Worm (Caenorhabditis elegans) whole organism, L4 larva: ENCODE data around the gene srg-21.

Experiments
- dmd-6 ChIP-seq: fragments of 200-800 bp; sonication (Bioruptor generic); IDR thresholded peaks from 2 replicates; pipeline ENCODE4 v1.3.6; 2022; ENCODE audit warnings: missing genetic modification reagents, missing genetic modification characterization, missing compliant biosample characterization
- mdl-1 ChIP-seq, 2 experiments: fragments of 150-350 bp in 1 of 2; sonication (generic microtip) in 1 of 2; optimal IDR thresholded peaks; 2 replicates each; lab custom pipeline; 2014 to 2017; ENCODE audit warnings: missing biosample characterization in 2 of 2, missing genetic modification characterization in 2 of 2
- mep-1 ChIP-seq: fragments of 150-350 bp; sonication (generic microtip); optimal IDR thresholded peaks from 3 replicates; lab custom pipeline; 2014; ENCODE audit warnings: missing biosample characterization, missing genetic modification characterization
- nhr-111 ChIP-seq: fragments of 200-800 bp; sonication (Bioruptor generic); optimal IDR thresholded peaks from 2 replicates; lab custom pipeline; 2018; ENCODE audit warnings: mild to moderate bottlenecking, missing genetic modification characterization, missing compliant biosample characterization
- pha-4 ChIP-seq, 2 experiments: fragments of 150-350 bp in 1 of 2; fragments of 200-800 bp in 1 of 2; sonication (Bioruptor generic) in 1 of 2; IDR thresholded peaks in 1 of 2; optimal IDR thresholded peaks in 1 of 2; 2 replicates each; pipeline versions ENCODE4 v1.3.6 to Lab custom; 2014 to 2022; ENCODE audit warnings: missing genetic modification characterization in 2 of 2, missing genetic modification reagents in 2 of 2, missing biosample characterization in 1 of 2, missing compliant biosample characterization in 1 of 2
- snpc-4 ChIP-seq: fragments of 150-350 bp; optimal IDR thresholded peaks from 2 replicates; lab custom pipeline; 2014; ENCODE audit warnings: missing biosample characterization, missing genetic modification characterization
- ztf-11 ChIP-seq: fragments of 150-350 bp; optimal IDR thresholded peaks from 2 replicates; lab custom pipeline; 2014; ENCODE audit warnings: missing biosample characterization, missing genetic modification characterization

ce11 chrII:3110099-3110498, 18.9 kb upstream of the srg-21 start:
- TF ChIP-seq nhr-111 (GFP tag; lab: Kevin White, UChicago) (no peak), pha-4 (GFP tag; IDR thresholded peaks at IDR 0.05; lab: Robert Waterston, UW) (no peak), pha-4 (tag; optimal IDR thresholded peaks at IDR 0.05; lab: Kevin White, UChicago) (no peak), mep-1 (no peak), dmd-6 (GFP tag; lab: Robert Waterston, UW) (no peak), mdl-1 (tag; optimal IDR thresholded peaks at IDR 0.05; lab: Kevin White, UChicago) (no peak), ztf-11 (no peak), snpc-4 (no peak)
